Fruit fly (Drosophila melanogaster) whole organism, adult: ENCODE measurements around the gene Paf-AHalpha.
A peak's percentile ranks its signal among the peaks of the same experiment; 100 is the strongest.

Source experiments
- Clk ChIP-seq: fragments of 200-800 bp; sonication (Bioruptor generic); optimal IDR thresholded peaks from 2 replicates; lab custom pipeline; 2017; ENCODE audit warnings: missing biosample characterization, missing genetic modification characterization
- Hr96 ChIP-seq: fragments of 200-800 bp; sonication (Bioruptor generic); optimal IDR thresholded peaks from 2 replicates; lab custom pipeline; 2016; ENCODE audit warnings: missing biosample characterization, missing genetic modification characterization
- bab1 ChIP-seq: fragments of 200-800 bp; sonication (Bioruptor generic); optimal IDR thresholded peaks from 3 replicates; lab custom pipeline; 2019; ENCODE audit warnings: missing biosample characterization, mild to moderate bottlenecking, missing genetic modification characterization, moderate library complexity
- kay ChIP-seq: fragments of 200-800 bp; sonication (Bioruptor generic); peaks from one replicate; lab custom pipeline; 2016; ENCODE audit warnings: missing biosample characterization, missing genetic modification characterization, borderline replicate concordance
- ovo ChIP-seq: fragments of 200-800 bp; sonication (Bioruptor generic); optimal IDR thresholded peaks from 2 replicates; lab custom pipeline; 2016; ENCODE audit warnings: missing biosample characterization, missing genetic modification characterization
- pad ChIP-seq: fragments of 200-800 bp; sonication (Bioruptor generic); optimal IDR thresholded peaks from 3 replicates; lab custom pipeline; 2017; ENCODE audit warnings: missing biosample characterization, missing genetic modification characterization, mild to moderate bottlenecking, moderate library complexity, missing genetic modification reagents

DNA sequence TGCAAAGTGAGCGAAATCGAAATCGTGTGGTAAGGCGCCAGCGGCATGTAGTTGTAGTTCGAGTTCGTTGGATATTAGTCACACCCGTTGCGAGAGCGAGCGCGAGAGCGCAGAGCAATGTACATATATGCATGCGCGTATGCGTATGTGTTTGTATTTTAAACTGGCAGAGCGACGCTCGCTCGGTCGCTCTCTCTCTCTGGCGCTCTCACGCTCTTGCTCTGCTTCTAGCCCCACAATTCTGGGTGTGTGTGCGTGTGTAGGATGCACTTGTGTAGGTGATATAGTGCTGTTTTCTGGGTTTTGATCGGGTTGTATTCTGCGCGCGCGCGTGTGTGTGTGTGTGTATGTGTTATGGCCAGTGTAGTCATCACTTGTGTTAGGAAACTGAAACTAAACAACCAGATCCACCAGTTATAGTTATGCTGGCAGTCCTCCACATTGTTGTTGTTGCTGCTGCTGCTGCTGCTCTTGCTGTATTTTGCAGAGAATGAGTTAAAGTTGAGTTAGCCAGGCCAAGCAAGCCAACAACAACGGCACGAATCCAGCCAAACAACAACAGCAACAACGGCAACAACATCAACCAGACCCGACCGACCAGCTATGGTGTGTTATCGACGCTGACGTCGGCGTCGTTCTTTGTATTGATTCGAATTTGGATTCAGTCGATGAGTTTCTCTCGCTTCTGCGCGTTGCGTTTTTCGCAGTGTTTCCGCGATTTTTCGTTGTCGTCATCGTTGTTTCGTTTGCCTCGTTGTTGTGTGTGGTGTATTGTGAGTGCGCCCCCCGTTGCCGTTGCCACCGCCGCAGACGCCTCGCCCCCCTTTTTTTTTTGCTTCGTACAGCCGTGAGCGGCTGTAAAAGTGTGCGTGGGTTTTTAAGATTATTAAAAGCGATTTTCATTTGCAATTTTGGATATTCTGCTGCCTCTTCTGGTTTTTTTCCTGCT is 26.6 kb upstream of the Paf-AHalpha start:
- TF ChIP-seq pad (GFP tag; lab: Kevin White, UChicago) (peak; percentile 1), ovo (no peak), Clk (GFP tag; lab: Kevin White, UChicago) (no peak), bab1 (GFP tag; lab: Kevin White, UChicago) (peak; percentile 78), kay (peak; percentile 80), Hr96 (GFP tag; lab: Kevin White, UChicago) (no peak)
